Worm (Caenorhabditis elegans) whole organism, L2 larva: Measurements from ENCODE around the gene Y71H2AR.2.

Source experiments
- ama-1 ChIP-seq: fragments of 150-350 bp; optimal IDR thresholded peaks from 2 replicates; lab custom pipeline; 2018; ENCODE audit warnings: inconsistent platforms
- lin-13 ChIP-seq: fragments of 150-350 bp; optimal IDR thresholded peaks from 2 replicates; lab custom pipeline; 2014; ENCODE audit warnings: missing biosample characterization, missing genetic modification reagents, missing genetic modification characterization

- TF ChIP-seq lin-13 (GFP tag; lab: Kevin White, UChicago): no peak
- TF ChIP-seq ama-1 (lab: Kevin White, UChicago): no peak
Measured at ce11 chrIII:2817847-2818246, 22.9 kb downstream of the Y71H2AR.2 start.
